Worm (Caenorhabditis elegans) whole organism, L2 larva: ENCODE data around the gene C13B9.2.

Source experiments
- ZK546.5 ChIP-seq: sonication (generic microtip); optimal IDR thresholded peaks from 2 replicates; lab custom pipeline; 2017; ENCODE audit warnings: missing biosample characterization, missing genetic modification characterization
- egl-27 ChIP-seq: sonication (generic microtip); optimal IDR thresholded peaks from 3 replicates; lab custom pipeline; 2017; ENCODE audit warnings: missing biosample characterization, missing genetic modification reagents, missing genetic modification characterization

DNA sequence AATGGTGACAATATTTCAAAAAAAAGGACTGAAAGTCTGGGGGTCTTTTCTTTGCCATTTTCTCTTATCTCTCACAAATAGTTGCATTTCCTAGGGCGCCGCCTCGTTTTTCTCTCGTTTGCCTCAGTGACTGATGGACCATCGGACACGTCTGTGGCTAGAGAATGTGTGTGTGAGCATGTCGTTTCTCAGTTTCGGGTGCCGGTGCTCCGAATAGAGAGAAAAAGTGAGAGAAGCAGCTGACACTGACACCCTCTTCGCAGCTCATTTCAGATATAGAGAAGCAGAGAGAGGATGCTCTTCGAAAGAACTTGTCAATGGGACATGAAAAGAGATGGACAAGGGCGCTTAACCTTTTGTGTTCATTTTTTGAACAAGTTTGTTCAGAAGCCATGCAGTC lies 35.8 kb downstream of the C13B9.2 start:
- TF ChIP-seq egl-27 (tag; lab: Kevin White, UChicago) (no peak), ZK546.5 (tag; lab: Kevin White, UChicago) (no peak)
